Worm (Caenorhabditis elegans): Measurements from ENCODE around the gene clh-2.

DNA sequence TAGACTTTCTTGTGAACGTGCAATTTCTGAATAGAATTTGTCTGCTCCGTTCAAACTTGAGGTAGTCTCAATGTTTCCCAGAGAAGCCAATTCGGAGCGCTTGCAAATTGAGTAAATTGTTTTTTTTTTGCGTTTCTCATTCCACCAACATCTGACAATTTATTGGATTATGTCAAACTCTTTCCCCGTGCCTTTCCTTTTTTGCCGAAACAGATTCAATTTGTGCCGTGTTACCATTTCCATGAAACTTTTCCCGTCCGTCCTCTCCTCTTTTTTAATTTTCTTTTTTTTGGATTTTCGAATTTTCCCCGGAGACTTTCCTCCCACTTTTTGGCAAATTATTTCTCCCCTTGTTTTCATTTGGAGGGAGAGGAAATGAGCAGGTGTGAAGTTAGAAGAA is 1.8 kb downstream of the clh-2 start:
- TF ChIP-seq ama-1 (optimal IDR thresholded peaks at IDR 0.05), result no peak
- no peak for TF ChIP-seq ceh-36 (tag; optimal IDR thresholded peaks at IDR 0.05)
